Worm (Caenorhabditis elegans) whole organism, mixed stage, embryonic: ENCODE measurements around the gene F42G4.6.

Source experiments
- ceh-39 ChIP-seq: fragments of 150-350 bp; optimal IDR thresholded peaks from 2 replicates; lab custom pipeline; 2014; ENCODE audit warnings: missing biosample characterization, missing genetic modification characterization
- ceh-83 ChIP-seq: fragments of 200-800 bp; sonication (Bioruptor generic); optimal IDR thresholded peaks from 2 replicates; lab custom pipeline; 2018; ENCODE audit warnings: mild to moderate bottlenecking, missing genetic modification characterization, missing compliant biosample characterization
- lsy-2 ChIP-seq: fragments of 150-350 bp; optimal IDR thresholded peaks from 2 replicates; lab custom pipeline; 2014; ENCODE audit warnings: missing biosample characterization, missing genetic modification characterization
- mep-1 ChIP-seq: fragments of 150-350 bp; optimal IDR thresholded peaks from 2 replicates; lab custom pipeline; 2017; ENCODE audit warnings: missing biosample characterization, missing genetic modification reagents, missing genetic modification characterization, inconsistent platforms
- nhr-12 ChIP-seq: fragments of 150-350 bp; optimal IDR thresholded peaks from 2 replicates; lab custom pipeline; 2014; ENCODE audit warnings: missing biosample characterization, missing genetic modification characterization
- nhr-237 ChIP-seq: fragments of 150-350 bp; optimal IDR thresholded peaks from 2 replicates; lab custom pipeline; 2014; ENCODE audit warnings: missing biosample characterization, missing genetic modification characterization
- nhr-76 ChIP-seq: sonication (generic microtip); optimal IDR thresholded peaks from 2 replicates; lab custom pipeline; 2017; ENCODE audit warnings: missing biosample characterization, missing genetic modification characterization
- unc-39 ChIP-seq: fragments of 150-350 bp; optimal IDR thresholded peaks from 2 replicates; lab custom pipeline; 2014; ENCODE audit warnings: missing biosample characterization, missing genetic modification characterization
- unc-62 ChIP-seq: fragments of 150-350 bp; optimal IDR thresholded peaks from 2 replicates; lab custom pipeline; 2014; ENCODE audit warnings: missing biosample characterization, missing genetic modification reagents, missing genetic modification characterization
- ztf-11 ChIP-seq: fragments of 150-350 bp; optimal IDR thresholded peaks from 2 replicates; lab custom pipeline; 2014; ENCODE audit warnings: missing biosample characterization, missing genetic modification characterization

ce11 chrII:13085951-13086350, 6.8 kb downstream of the F42G4.6 start:
- TF ChIP-seq ceh-39 (tag; lab: Kevin White, UChicago) (no peak), unc-62 (GFP tag; lab: Kevin White, UChicago) (no peak), nhr-237 (tag; lab: Kevin White, UChicago) (no peak), mep-1 (no peak), unc-39 (tag; lab: Kevin White, UChicago) (no peak), nhr-12 (tag; lab: Kevin White, UChicago) (no peak), ztf-11 (no peak), nhr-76 (no peak), ceh-83 (GFP tag; lab: Kevin White, UChicago) (no peak), lsy-2 (tag; lab: Kevin White, UChicago) (no peak)
